Fruit fly (Drosophila melanogaster) whole organism, prepupa: ENCODE measurements around the gene CG33090.

Experiments used
- Blimp-1 ChIP-seq: fragments of 200-800 bp; sonication (Bioruptor generic); optimal IDR thresholded peaks from 3 replicates; lab custom pipeline; 2017; ENCODE audit warnings: missing biosample characterization, missing genetic modification characterization, mild to moderate bottlenecking, moderate library complexity, missing genetic modification reagents
- CG10631 ChIP-seq: fragments of 200-800 bp; sonication (Bioruptor generic); optimal IDR thresholded peaks from 2 replicates; lab custom pipeline; 2016; ENCODE audit warnings: missing biosample characterization, missing genetic modification characterization
- CG10669 ChIP-seq: fragments of 200-800 bp; sonication (Bioruptor generic); optimal IDR thresholded peaks from 3 replicates; lab custom pipeline; 2018; ENCODE audit warnings: missing biosample characterization, mild to moderate bottlenecking, missing genetic modification characterization, moderate library complexity
- CG11762 ChIP-seq: fragments of 200-800 bp; sonication (Bioruptor generic); optimal IDR thresholded peaks from 3 replicates; lab custom pipeline; 2016; ENCODE audit warnings: missing biosample characterization, missing genetic modification characterization; ENCODE audit not compliant: insufficient read depth
- CG11902 ChIP-seq: fragments of 200-800 bp; sonication (Bioruptor generic); optimal IDR thresholded peaks from 3 replicates; lab custom pipeline; 2016; ENCODE audit warnings: missing biosample characterization, missing genetic modification characterization
- CG15336 ChIP-seq: fragments of 200-800 bp; sonication (Bioruptor generic); IDR thresholded peaks from 2 replicates; pipeline ENCODE4 v1.3.6; 2022; ENCODE audit warnings: missing biosample characterization, missing genetic modification characterization
- CG1621 ChIP-seq: fragments of 200-800 bp; sonication (Bioruptor generic); optimal IDR thresholded peaks from 3 replicates; lab custom pipeline; 2018; ENCODE audit warnings: missing biosample characterization, mild to moderate bottlenecking, missing genetic modification characterization
- CG16779 ChIP-seq: fragments of 200-800 bp; sonication (Bioruptor generic); optimal IDR thresholded peaks from 3 replicates; lab custom pipeline; 2017; ENCODE audit warnings: missing biosample characterization, mild to moderate bottlenecking, missing genetic modification characterization
- CG3032 ChIP-seq: fragments of 200-800 bp; optimal IDR thresholded peaks from 2 replicates; lab custom pipeline; 2019; ENCODE audit warnings: missing biosample characterization, mild to moderate bottlenecking, missing genetic modification characterization, moderate library complexity
- CG31627 ChIP-seq: fragments of 200-800 bp; sonication (Bioruptor generic); optimal IDR thresholded peaks from 3 replicates; lab custom pipeline; 2016; ENCODE audit warnings: missing biosample characterization, missing genetic modification characterization
- CG32006 ChIP-seq: fragments of 200-800 bp; sonication (Bioruptor generic); optimal IDR thresholded peaks from 3 replicates; lab custom pipeline; 2017; ENCODE audit warnings: missing biosample characterization, mild to moderate bottlenecking, missing genetic modification characterization
- CG34406 ChIP-seq: fragments of 200-800 bp; sonication (Bioruptor generic); optimal IDR thresholded peaks from 3 replicates; lab custom pipeline; 2016; ENCODE audit warnings: missing biosample characterization, missing genetic modification characterization
- CG3919 ChIP-seq: fragments of 200-800 bp; sonication (Bioruptor generic); optimal IDR thresholded peaks from 3 replicates; lab custom pipeline; 2016; ENCODE audit warnings: missing biosample characterization, missing genetic modification characterization
- CG6163 ChIP-seq: fragments of 200-800 bp; sonication (Bioruptor generic); IDR thresholded peaks from 3 replicates; pipeline ENCODE4 v1.3.6; 2022; ENCODE audit warnings: missing biosample characterization, missing genetic modification characterization
- CG6276 ChIP-seq: fragments of 200-800 bp; sonication (Bioruptor generic); optimal IDR thresholded peaks from 2 replicates; lab custom pipeline; 2017; ENCODE audit warnings: missing biosample characterization, mild to moderate bottlenecking, missing genetic modification characterization
- CG6792 ChIP-seq: fragments of 200-800 bp; sonication (Bioruptor generic); optimal IDR thresholded peaks from 3 replicates; lab custom pipeline; 2016; ENCODE audit warnings: missing biosample characterization, missing genetic modification characterization
- CG6808 ChIP-seq: fragments of 200-800 bp; sonication (Bioruptor generic); optimal IDR thresholded peaks from 3 replicates; lab custom pipeline; 2017; ENCODE audit warnings: missing biosample characterization, missing genetic modification characterization, mild to moderate bottlenecking, moderate library complexity, missing genetic modification reagents
- CG6854 ChIP-seq: fragments of 200-800 bp; sonication (Bioruptor generic); optimal IDR thresholded peaks from 2 replicates; lab custom pipeline; 2017; ENCODE audit warnings: missing biosample characterization, mild to moderate bottlenecking, missing genetic modification characterization
- CG8119 ChIP-seq: fragments of 200-800 bp; sonication (Bioruptor generic); IDR thresholded peaks from 3 replicates; pipeline ENCODE4 v1.3.6; 2022; ENCODE audit warnings: missing biosample characterization, missing genetic modification characterization
- CG8319 ChIP-seq: fragments of 200-800 bp; sonication (Bioruptor generic); optimal IDR thresholded peaks from 3 replicates; lab custom pipeline; 2016; ENCODE audit warnings: missing biosample characterization, missing genetic modification characterization
- CG8632 ChIP-seq: fragments of 200-800 bp; sonication (Bioruptor generic); optimal IDR thresholded peaks from 3 replicates; lab custom pipeline; 2016; ENCODE audit warnings: missing biosample characterization, missing genetic modification characterization
- CG9139 ChIP-seq: fragments of 200-800 bp; sonication (Bioruptor generic); optimal IDR thresholded peaks from 3 replicates; lab custom pipeline; 2017; ENCODE audit warnings: missing biosample characterization, mild to moderate bottlenecking, missing genetic modification characterization
- Eip75B ChIP-seq: fragments of 200-800 bp; sonication (Bioruptor generic); optimal IDR thresholded peaks from 3 replicates; lab custom pipeline; 2016; ENCODE audit warnings: missing biosample characterization, missing genetic modification characterization
- Eip78C ChIP-seq: fragments of 200-800 bp; sonication (Bioruptor generic); peaks from one replicate; lab custom pipeline; 2016; ENCODE audit warnings: missing biosample characterization, missing genetic modification characterization
- Ets96B ChIP-seq: fragments of 200-800 bp; optimal IDR thresholded peaks from 2 replicates; lab custom pipeline; 2019; ENCODE audit warnings: missing biosample characterization, mild to moderate bottlenecking, missing genetic modification characterization, moderate library complexity
- Hr38 ChIP-seq: sonication (Bioruptor generic); optimal IDR thresholded peaks from 2 replicates; lab custom pipeline; 2016; ENCODE audit warnings: missing biosample characterization, missing genetic modification characterization
- Hr39 ChIP-seq: fragments of 200-800 bp; sonication (Bioruptor generic); optimal IDR thresholded peaks from 2 replicates; lab custom pipeline; 2016; ENCODE audit warnings: missing biosample characterization, missing genetic modification characterization
- Hr4 ChIP-seq: fragments of 200-800 bp; sonication (Bioruptor generic); optimal IDR thresholded peaks from 3 replicates; lab custom pipeline; 2016; ENCODE audit warnings: missing biosample characterization, missing genetic modification characterization
- Lpt ChIP-seq: fragments of 200-800 bp; sonication (Bioruptor generic); optimal IDR thresholded peaks from 3 replicates; lab custom pipeline; 2016; ENCODE audit warnings: missing biosample characterization, missing genetic modification characterization
- OdsH ChIP-seq: fragments of 200-800 bp; sonication (Bioruptor generic); optimal IDR thresholded peaks from 3 replicates; lab custom pipeline; 2016; ENCODE audit warnings: missing biosample characterization, missing genetic modification characterization
- Smox ChIP-seq: fragments of 200-800 bp; sonication (Bioruptor generic); optimal IDR thresholded peaks from 3 replicates; lab custom pipeline; 2016; ENCODE audit warnings: missing biosample characterization, missing genetic modification characterization
- Sox14 ChIP-seq: fragments of 200-800 bp; sonication (Bioruptor generic); optimal IDR thresholded peaks from 3 replicates; lab custom pipeline; 2016; ENCODE audit warnings: missing biosample characterization, missing genetic modification characterization
- Sox15 ChIP-seq: fragments of 200-800 bp; sonication (Bioruptor generic); optimal IDR thresholded peaks from 3 replicates; lab custom pipeline; 2016; ENCODE audit warnings: missing biosample characterization, missing genetic modification characterization
- achi ChIP-seq: fragments of 200-800 bp; sonication (Bioruptor generic); optimal IDR thresholded peaks from 3 replicates; lab custom pipeline; 2016; ENCODE audit warnings: missing biosample characterization, missing genetic modification characterization
- acj6 ChIP-seq: fragments of 200-800 bp; sonication (Bioruptor generic); optimal IDR thresholded peaks from 3 replicates; lab custom pipeline; 2016; ENCODE audit warnings: missing biosample characterization, missing genetic modification characterization
- cyc ChIP-seq: fragments of 200-800 bp; sonication (Bioruptor generic); optimal IDR thresholded peaks from 3 replicates; lab custom pipeline; 2016; ENCODE audit warnings: missing biosample characterization, missing genetic modification characterization
- dac ChIP-seq: fragments of 200-800 bp; sonication (Bioruptor generic); optimal IDR thresholded peaks from 2 replicates; lab custom pipeline; 2017; ENCODE audit warnings: missing biosample characterization, mild to moderate bottlenecking, missing genetic modification characterization
- dsx ChIP-seq: fragments of 200-800 bp; optimal IDR thresholded peaks from 3 replicates; lab custom pipeline; 2019; ENCODE audit warnings: missing biosample characterization, mild to moderate bottlenecking, missing genetic modification characterization, moderate library complexity; ENCODE audit not compliant: poor library complexity, severe bottlenecking
- eg ChIP-seq: fragments of 200-800 bp; sonication (Bioruptor generic); IDR thresholded peaks from 3 replicates; pipeline ENCODE4 v1.3.6; 2022; ENCODE audit warnings: missing biosample characterization, missing genetic modification characterization
- fd59A ChIP-seq: fragments of 200-800 bp; sonication (Bioruptor generic); optimal IDR thresholded peaks from 2 replicates; lab custom pipeline; 2017; ENCODE audit warnings: missing biosample characterization, mild to moderate bottlenecking, missing genetic modification characterization, missing genetic modification reagents
- fd85E ChIP-seq: fragments of 200-800 bp; sonication (Bioruptor generic); optimal IDR thresholded peaks from 3 replicates; lab custom pipeline; 2016; ENCODE audit warnings: missing biosample characterization, missing genetic modification characterization
- fkh ChIP-seq: fragments of 200-800 bp; sonication (Bioruptor generic); optimal IDR thresholded peaks from 3 replicates; lab custom pipeline; 2017; ENCODE audit warnings: missing biosample characterization, mild to moderate bottlenecking, missing genetic modification characterization, moderate library complexity
- net ChIP-seq: fragments of 200-800 bp; sonication (Bioruptor generic); optimal IDR thresholded peaks from 3 replicates; lab custom pipeline; 2016; ENCODE audit warnings: missing biosample characterization, missing genetic modification characterization
- pdm3 ChIP-seq: fragments of 200-800 bp; sonication (Bioruptor generic); optimal IDR thresholded peaks from 3 replicates; lab custom pipeline; 2016; ENCODE audit warnings: missing biosample characterization, missing genetic modification characterization
- spab ChIP-seq: fragments of 200-800 bp; sonication (Bioruptor generic); optimal IDR thresholded peaks from 2 replicates; lab custom pipeline; 2017; ENCODE audit warnings: missing biosample characterization, mild to moderate bottlenecking, missing genetic modification characterization, missing genetic modification reagents
- ss ChIP-seq, 2 experiments: fragments of 200-800 bp; sonication (Bioruptor generic); optimal IDR thresholded peaks; 2 replicates in 1 of 2; 3 replicates in 1 of 2; lab custom pipeline; 2017 to 2018; ENCODE audit warnings: mild to moderate bottlenecking in 2 of 2, missing biosample characterization in 2 of 2, missing genetic modification characterization in 2 of 2, moderate library complexity in 1 of 2
- svp ChIP-seq: fragments of 200-800 bp; sonication (Bioruptor generic); peaks from one replicate; lab custom pipeline; 2016; ENCODE audit warnings: missing biosample characterization, missing genetic modification characterization
- topi ChIP-seq: fragments of 200-800 bp; sonication (Bioruptor generic); optimal IDR thresholded peaks from 3 replicates; lab custom pipeline; 2016; ENCODE audit warnings: missing biosample characterization, missing genetic modification characterization

CG33090 gene

DNA sequence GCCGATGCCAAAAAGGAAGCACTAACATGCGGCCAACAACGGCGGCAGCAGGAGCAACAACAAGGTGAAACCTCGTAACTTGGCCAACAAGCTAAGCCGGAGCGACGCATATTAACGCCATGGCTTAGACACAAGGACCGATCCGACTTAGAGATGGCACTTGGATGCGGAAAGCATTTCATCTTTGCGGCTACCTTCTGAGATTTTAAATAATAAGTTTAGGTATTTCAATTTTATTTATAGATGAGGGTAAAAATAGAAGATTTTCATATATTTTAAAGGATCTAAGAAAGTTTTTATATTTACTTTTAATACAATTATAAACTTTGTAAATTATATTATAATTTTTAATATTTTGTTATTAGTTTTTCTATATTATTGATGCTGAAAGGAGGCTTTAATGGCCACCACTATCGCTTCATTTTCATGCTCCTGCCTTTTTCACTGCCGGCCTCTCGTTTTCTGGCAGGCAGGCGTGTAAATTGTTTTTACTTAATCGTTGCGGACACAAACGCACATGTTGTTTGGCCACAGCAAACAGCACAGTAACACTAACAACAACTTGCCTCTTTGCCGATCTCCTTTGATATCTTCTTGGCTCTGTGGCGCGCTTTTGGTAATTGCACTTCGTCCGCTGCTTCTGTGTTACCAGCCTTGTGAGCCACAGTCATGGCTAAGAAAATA lies 32.8 kb downstream of the CG33090 start (continued):
- TF ChIP-seq CG6854 (no peak), pdm3 (GFP tag; lab: Kevin White, UChicago) (no peak), Eip78C (GFP tag; lab: Kevin White, UChicago) (peak; percentile 80), Hr38 (GFP tag; lab: Kevin White, UChicago) (no peak), CG31627 (GFP tag; lab: Kevin White, UChicago) (no peak), CG9139 (GFP tag; lab: Kevin White, UChicago) (no peak), CG8632 (no peak), CG3919 (GFP tag; lab: Kevin White, UChicago) (peak; percentile 51), achi (GFP tag; lab: Kevin White, UChicago) (peak; percentile 7), Lpt (no peak), fd59A (GFP tag; lab: Kevin White, UChicago) (no peak), CG15336 (GFP tag; lab: Robert Waterston, UW) (peak; percentile 80), CG16779 (tag; lab: Kevin White, UChicago) (peak; percentile 6), spab (GFP tag; lab: Kevin White, UChicago) (no peak), Ets96B (peak; percentile 42), Hr39 (no peak), CG34406 (GFP tag; lab: Kevin White, UChicago) (no peak)
- TF ChIP-seq, all 60 proteins: peak for 22

DNA sequence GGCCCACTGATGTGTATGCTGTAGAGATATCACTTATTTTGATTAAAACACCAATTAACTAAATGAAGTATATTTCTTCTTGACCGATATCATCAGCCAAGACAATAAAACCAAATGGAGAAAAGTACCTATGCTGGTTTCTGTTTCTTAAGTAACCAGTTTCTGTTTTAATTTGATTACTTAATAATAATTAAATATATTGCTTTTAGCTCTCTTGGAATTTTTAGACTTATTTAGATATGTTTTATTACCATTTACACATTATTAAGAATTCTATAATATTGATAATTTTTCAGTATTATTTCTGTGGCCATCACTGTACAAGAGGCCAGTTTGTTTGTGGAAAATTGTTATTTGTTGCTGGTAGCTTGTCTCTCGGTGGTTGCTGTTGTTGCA lies 33.3 kb downstream of the CG33090 start:
- TF ChIP-seq dac (GFP tag; lab: Kevin White, UChicago), result no peak
- TF ChIP-seq Hr4 (GFP tag; lab: Kevin White, UChicago), result peak; percentile 87
- TF ChIP-seq Hr38 (GFP tag; lab: Kevin White, UChicago), result no peak
- TF ChIP-seq Lpt, result no peak
- TF ChIP-seq CG6163 (GFP tag; lab: Robert Waterston, UW), result peak; percentile 67; the same call in 1 of the 3 replicates
- no peak for TF ChIP-seq Smox
- peak; percentile 64 for TF ChIP-seq cyc (GFP tag; lab: Kevin White, UChicago)
- peak; percentile 28 for TF ChIP-seq CG11902 (GFP tag; lab: Kevin White, UChicago)
- TF ChIP-seq ss (GFP tag; optimal IDR thresholded peaks at IDR 0.05; lab: Kevin White, UChicago), result peak; percentile 72 to 76
- TF ChIP-seq Eip75B (GFP tag; lab: Kevin White, UChicago), result peak; percentile 52
- TF ChIP-seq CG31627 (GFP tag; lab: Kevin White, UChicago), result peak; percentile 22
- TF ChIP-seq topi (GFP tag; lab: Kevin White, UChicago), result peak; percentile 66
- peak; percentile 71 for TF ChIP-seq CG11762 (GFP tag; lab: Kevin White, UChicago)
- peak; percentile 75 for TF ChIP-seq eg (GFP tag; lab: Robert Waterston, UW)
- no peak for TF ChIP-seq acj6 (GFP tag; lab: Kevin White, UChicago)
- TF ChIP-seq net (GFP tag; lab: Kevin White, UChicago), result peak; percentile 70
- peak; percentile 80 for TF ChIP-seq CG6808 (GFP tag; lab: Kevin White, UChicago)
- TF ChIP-seq CG8632, result peak; percentile 15
- peak; percentile 45 for TF ChIP-seq Blimp-1 (GFP tag; lab: Kevin White, UChicago)
- TF ChIP-seq fd59A (GFP tag; lab: Kevin White, UChicago), result peak; percentile 24
- TF ChIP-seq CG6276 (GFP tag; lab: Kevin White, UChicago), result peak; percentile 94
- peak; percentile 70 for TF ChIP-seq dsx (GFP tag; lab: Kevin White, UChicago)
- peak; percentile 41 for TF ChIP-seq CG10631 (GFP tag; lab: Kevin White, UChicago)
- TF ChIP-seq CG32006 (GFP tag; lab: Kevin White, UChicago), result peak; percentile 67
- peak; percentile 76 for TF ChIP-seq CG3919 (GFP tag; lab: Kevin White, UChicago)
- peak; percentile 63 for TF ChIP-seq CG10669
- no peak for TF ChIP-seq CG1621 (tag; lab: Kevin White, UChicago)
- TF ChIP-seq Eip78C (GFP tag; lab: Kevin White, UChicago), result peak; percentile 95
- no peak for TF ChIP-seq fd85E (GFP tag; lab: Kevin White, UChicago)
- TF ChIP-seq CG8319 (GFP tag; lab: Kevin White, UChicago), result peak; percentile 25
- no peak for TF ChIP-seq fkh
- peak; percentile 36 for TF ChIP-seq Sox15 (GFP tag; lab: Kevin White, UChicago)
- peak; percentile 71 for TF ChIP-seq CG3032
- peak; percentile 87 for TF ChIP-seq svp (GFP tag; lab: Kevin White, UChicago)
- peak; percentile 22 for TF ChIP-seq Hr39
- no peak; the same call in 2 of the 3 replicates for TF ChIP-seq CG8119
- TF ChIP-seq achi (GFP tag; lab: Kevin White, UChicago), result peak; percentile 17
- peak; percentile 47 for TF ChIP-seq CG6792 (GFP tag; lab: Kevin White, UChicago)
- TF ChIP-seq Sox14 (GFP tag; lab: Kevin White, UChicago), result no peak
- peak; percentile 75 for TF ChIP-seq spab (GFP tag; lab: Kevin White, UChicago)
- peak; percentile 65 for TF ChIP-seq OdsH (GFP tag; lab: Kevin White, UChicago)
